Worm (Caenorhabditis elegans): ENCODE results near the gene nspc-3.
A peak's percentile ranks its signal among the peaks of the same experiment; 100 is the strongest.

- TF ChIP-seq skn-1 (tag; optimal IDR thresholded peaks at IDR 0.05) (no peak), pqm-1 (tag; optimal IDR thresholded peaks at IDR 0.05) (no peak), efl-1 (optimal IDR thresholded peaks at IDR 0.05) (no peak), efl-1 (GFP tag; optimal IDR thresholded peaks at IDR 0.05 in 1 of 2) (peak in 1 of 2 experiments; percentile 4), tbx-2 (tag; optimal IDR thresholded peaks at IDR 0.05) (no peak), blmp-1 (tag; optimal IDR thresholded peaks at IDR 0.05) (peak; percentile 30), sptf-1 (tag; optimal IDR thresholded peaks at IDR 0.05) (no peak), nhr-11 (tag; optimal IDR thresholded peaks at IDR 0.05) (no peak), ztf-4 (tag; optimal IDR thresholded peaks at IDR 0.05) (no peak), fkh-8 (tag; optimal IDR thresholded peaks at IDR 0.05) (no peak), mep-1 (tag; optimal IDR thresholded peaks at IDR 0.05) (no peak), jun-1 (tag; optimal IDR thresholded peaks at IDR 0.05) (no peak), lin-39 (tag; optimal IDR thresholded peaks at IDR 0.05) (no peak), C16A3.4 (tag; optimal IDR thresholded peaks at IDR 0.05) (no peak), unc-130 (tag; optimal IDR thresholded peaks at IDR 0.05) (no peak)
Observed at ce11 chrX:8568423-8568903, 31.6 kb downstream of the nspc-3 start.

Measured in whole organism, L1 larva.